Fruit fly (Drosophila melanogaster) whole organism, prepupa: ENCODE results near the gene Act87E.

ENCODE experiments used
- CG1621 ChIP-seq: fragments of 200-800 bp; sonication (Bioruptor generic); optimal IDR thresholded peaks from 3 replicates; lab custom pipeline; 2018; ENCODE audit warnings: missing biosample characterization, mild to moderate bottlenecking, missing genetic modification characterization
- CG3032 ChIP-seq: fragments of 200-800 bp; optimal IDR thresholded peaks from 2 replicates; lab custom pipeline; 2019; ENCODE audit warnings: missing biosample characterization, mild to moderate bottlenecking, missing genetic modification characterization, moderate library complexity
- CG6163 ChIP-seq: fragments of 200-800 bp; sonication (Bioruptor generic); IDR thresholded peaks from 3 replicates; pipeline ENCODE4 v1.3.6; 2022; ENCODE audit warnings: missing biosample characterization, missing genetic modification characterization
- CG7368 ChIP-seq: fragments of 200-800 bp; sonication (Bioruptor generic); optimal IDR thresholded peaks from 3 replicates; lab custom pipeline; 2016; ENCODE audit warnings: missing biosample characterization, missing genetic modification characterization
- Gug ChIP-seq: fragments of 200-800 bp; sonication (Bioruptor generic); IDR thresholded peaks from 2 replicates; pipeline ENCODE4 v1.3.6; 2022; ENCODE audit warnings: missing biosample characterization, missing genetic modification characterization
- Hr4 ChIP-seq: fragments of 200-800 bp; sonication (Bioruptor generic); optimal IDR thresholded peaks from 3 replicates; lab custom pipeline; 2016; ENCODE audit warnings: missing biosample characterization, missing genetic modification characterization
- Lpt ChIP-seq: fragments of 200-800 bp; sonication (Bioruptor generic); optimal IDR thresholded peaks from 3 replicates; lab custom pipeline; 2016; ENCODE audit warnings: missing biosample characterization, missing genetic modification characterization
- Smox ChIP-seq: fragments of 200-800 bp; sonication (Bioruptor generic); optimal IDR thresholded peaks from 3 replicates; lab custom pipeline; 2016; ENCODE audit warnings: missing biosample characterization, missing genetic modification characterization

DNA sequence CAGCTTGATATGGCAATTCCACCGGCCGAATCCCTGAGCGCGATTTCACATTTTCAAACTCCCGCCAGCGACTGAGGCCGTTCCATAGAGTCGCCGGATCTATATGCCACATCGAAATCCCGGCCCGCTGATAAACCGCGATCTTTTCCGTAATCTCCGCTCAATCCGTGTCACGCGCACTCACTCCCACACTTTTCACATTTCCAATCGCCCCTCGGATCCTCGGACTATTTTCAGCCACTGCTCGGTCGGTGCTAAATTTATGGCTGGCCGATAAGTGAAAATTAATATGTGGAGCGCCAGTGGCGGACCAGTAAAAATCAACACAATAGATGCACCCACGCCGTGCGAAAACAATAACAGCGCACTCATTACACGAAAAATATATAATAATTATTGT is 32.8 kb upstream of the Act87E start:
- TF ChIP-seq Gug (GFP tag; lab: Robert Waterston, UW) (no peak), Smox (GFP tag; lab: Kevin White, UChicago) (no peak), CG1621 (tag; lab: Kevin White, UChicago) (no peak), CG6163 (GFP tag; lab: Robert Waterston, UW) (no peak), Lpt (no peak), CG3032 (tag; lab: Kevin White, UChicago) (no peak), CG7368 (GFP tag; lab: Kevin White, UChicago) (no peak), Hr4 (GFP tag; lab: Kevin White, UChicago) (no peak)
